Worm (Caenorhabditis elegans): Measurements from ENCODE around the gene R06B9.5.

Gene R06B9.5

ce11 chrII:13736089-13736488, at the start of gene R06B9.5:
Gene R06B9.5, plus strand, starts transcription at chrII:13736320.
- TF ChIP-seq ztf-23 (GFP tag; IDR thresholded peaks at IDR 0.05) (no peak), cog-1 (tag; optimal IDR thresholded peaks at IDR 0.05) (no peak), klf-2 (GFP tag; conservative IDR thresholded peaks at IDR 0.05) (no peak)

- TF ChIP-seq tab-1 (GFP tag; IDR thresholded peaks at IDR 0.05) (no peak), klf-2 (GFP tag; conservative IDR thresholded peaks at IDR 0.05) (no peak), med-1 (GFP tag; optimal IDR thresholded peaks at IDR 0.05; ENCODE audit: insufficient read depth) (no peak), flt-1 (GFP tag; IDR thresholded peaks at IDR 0.05) (no peak), ref-1 (GFP tag; conservative IDR thresholded peaks at IDR 0.05) (no peak), cog-1 (tag; optimal IDR thresholded peaks at IDR 0.05) (no peak), ztf-29 (GFP tag; IDR thresholded peaks at IDR 0.05) (no peak), T22C8.4 (GFP tag; IDR thresholded peaks at IDR 0.05) (no peak), ztf-23 (GFP tag; IDR thresholded peaks at IDR 0.05) (no peak)
Observed at ce11 chrII:13694712-13695111, 41.4 kb upstream of the R06B9.5 start, which contains the start of gene rpoa-1. Gene rpoa-1, minus strand, starts transcription at chrII:13694795.

DNA sequence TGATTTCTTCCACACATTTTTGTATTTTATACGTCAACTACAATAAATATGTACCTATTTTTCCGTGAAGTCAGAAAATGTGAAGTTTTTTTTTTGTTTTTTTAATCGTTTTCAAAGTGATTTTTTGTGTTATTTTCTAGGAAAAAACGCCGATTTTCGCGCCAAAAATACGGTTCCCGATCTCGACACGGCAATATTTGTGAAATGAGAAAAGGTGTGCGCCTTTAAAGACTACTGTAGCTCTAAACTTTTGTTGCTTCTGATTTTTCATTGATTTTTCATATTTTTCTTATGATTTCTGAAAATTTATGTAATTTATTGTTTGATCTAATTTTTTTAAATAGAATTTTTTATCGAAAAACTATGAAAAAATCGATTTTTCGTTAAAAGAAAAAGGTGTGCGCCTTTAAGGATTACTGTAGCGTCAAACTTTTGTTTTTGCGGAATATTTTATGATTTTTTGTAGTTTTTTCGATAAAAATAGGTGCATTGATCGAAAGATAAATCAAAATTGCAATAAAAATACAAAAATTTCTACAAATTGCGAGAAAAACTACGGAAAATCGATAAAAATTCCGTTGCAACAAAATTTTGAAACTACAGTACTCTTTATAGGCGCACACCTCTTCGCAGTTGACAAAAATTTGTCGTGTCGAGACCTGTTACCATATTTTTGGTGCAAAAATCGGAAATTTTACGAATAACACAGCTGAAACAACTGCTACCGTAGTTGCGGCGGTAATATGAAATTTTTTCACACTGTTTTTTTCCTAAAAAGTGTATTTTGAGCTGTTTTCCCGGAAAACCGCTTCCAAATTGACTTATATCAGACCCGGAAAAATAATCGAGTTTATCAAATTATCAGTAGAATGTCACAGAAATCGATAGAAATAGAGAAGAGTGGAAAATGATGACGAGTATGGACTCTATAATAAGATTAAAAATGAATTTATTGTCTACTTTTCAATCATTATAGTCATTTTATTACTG, 40.5 kb upstream of the R06B9.5 start, which contains the start of gene kqt-3:
TSS of gene kqt-3 (plus strand) at position 940 of the 990 bp plus-strand sequence.
- no peak for TF ChIP-seq ref-1 (GFP tag; conservative IDR thresholded peaks at IDR 0.05)
- no peak for TF ChIP-seq med-1 (GFP tag; optimal IDR thresholded peaks at IDR 0.05; ENCODE audit: insufficient read depth)
- TF ChIP-seq cog-1 (tag; optimal IDR thresholded peaks at IDR 0.05): no peak
- no peak for TF ChIP-seq tab-1 (GFP tag; IDR thresholded peaks at IDR 0.05)
- TF ChIP-seq flt-1 (GFP tag; IDR thresholded peaks at IDR 0.05): no peak
- TF ChIP-seq ztf-29 (GFP tag; IDR thresholded peaks at IDR 0.05): no peak
- TF ChIP-seq T22C8.4 (GFP tag; IDR thresholded peaks at IDR 0.05): no peak
- no peak for TF ChIP-seq ztf-23 (GFP tag; IDR thresholded peaks at IDR 0.05)
- no peak for TF ChIP-seq klf-2 (GFP tag; conservative IDR thresholded peaks at IDR 0.05)

- TF ChIP-seq med-1 (GFP tag; optimal IDR thresholded peaks at IDR 0.05; ENCODE audit: insufficient read depth): no peak
- TF ChIP-seq T22C8.4 (GFP tag; IDR thresholded peaks at IDR 0.05): no peak
- TF ChIP-seq klf-2 (GFP tag; conservative IDR thresholded peaks at IDR 0.05): no peak
- TF ChIP-seq ztf-23 (GFP tag; IDR thresholded peaks at IDR 0.05): no peak
- TF ChIP-seq ref-1 (GFP tag; conservative IDR thresholded peaks at IDR 0.05): no peak
- TF ChIP-seq flt-1 (GFP tag; IDR thresholded peaks at IDR 0.05): no peak
- TF ChIP-seq ztf-29 (GFP tag; IDR thresholded peaks at IDR 0.05): no peak
- no peak for TF ChIP-seq cog-1 (tag; optimal IDR thresholded peaks at IDR 0.05)
- TF ChIP-seq tab-1 (GFP tag; IDR thresholded peaks at IDR 0.05): no peak
Observed at ce11 chrII:13697691-13698090, 38.4 kb upstream of the R06B9.5 start.

ce11 chrII:13711493-13712055, 24.5 kb upstream of the R06B9.5 start:
- TF ChIP-seq ztf-23 (GFP tag; IDR thresholded peaks at IDR 0.05) (no peak), ztf-29 (GFP tag; IDR thresholded peaks at IDR 0.05) (no peak), klf-2 (GFP tag; conservative IDR thresholded peaks at IDR 0.05) (no peak), med-1 (GFP tag; optimal IDR thresholded peaks at IDR 0.05; ENCODE audit: insufficient read depth) (no peak), T22C8.4 (GFP tag; IDR thresholded peaks at IDR 0.05) (no peak), cog-1 (tag; optimal IDR thresholded peaks at IDR 0.05) (no peak), flt-1 (GFP tag; IDR thresholded peaks at IDR 0.05) (no peak), tab-1 (GFP tag; IDR thresholded peaks at IDR 0.05) (no peak), ref-1 (GFP tag; conservative IDR thresholded peaks at IDR 0.05) (no peak)

DNA sequence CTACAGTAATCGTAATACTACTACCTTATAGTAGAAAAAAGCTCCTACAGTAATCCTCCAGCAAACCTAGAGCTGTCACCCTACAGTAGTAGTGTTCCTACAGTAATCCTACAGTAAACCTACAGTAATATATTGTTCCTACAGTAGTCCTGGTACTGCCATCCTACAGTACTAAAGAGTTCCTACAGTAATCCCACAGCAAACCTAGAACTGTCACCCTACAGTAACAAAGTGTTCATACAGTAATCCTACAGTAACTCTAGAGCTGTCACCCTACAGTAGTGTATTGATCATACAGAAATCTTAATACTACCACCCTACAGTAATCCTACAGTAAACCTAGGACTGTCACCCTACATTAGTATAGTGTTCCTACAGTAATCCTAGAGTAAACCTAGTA, 22.9 kb upstream of the R06B9.5 start:
- TF ChIP-seq flt-1 (GFP tag; IDR thresholded peaks at IDR 0.05): no peak
- no peak for TF ChIP-seq klf-2 (GFP tag; conservative IDR thresholded peaks at IDR 0.05)
- TF ChIP-seq med-1 (GFP tag; optimal IDR thresholded peaks at IDR 0.05; ENCODE audit: insufficient read depth): no peak
- TF ChIP-seq ztf-23 (GFP tag; IDR thresholded peaks at IDR 0.05): no peak

- TF ChIP-seq ref-1 (GFP tag; conservative IDR thresholded peaks at IDR 0.05) (no peak), flt-1 (GFP tag; IDR thresholded peaks at IDR 0.05) (no peak), ztf-23 (GFP tag; IDR thresholded peaks at IDR 0.05) (no peak), med-1 (GFP tag; optimal IDR thresholded peaks at IDR 0.05; ENCODE audit: insufficient read depth) (no peak), tab-1 (GFP tag; IDR thresholded peaks at IDR 0.05) (no peak)
Observed at ce11 chrII:13715333-13715732, 20.8 kb upstream of the R06B9.5 start.

ce11 chrII:13715733-13716132, 20.4 kb upstream of the R06B9.5 start, which contains the start of gene zipt-2.3:
Gene zipt-2.3, minus strand, starts transcription at chrII:13715879.
- TF ChIP-seq flt-1 (GFP tag; IDR thresholded peaks at IDR 0.05): no peak
- no peak for TF ChIP-seq ztf-29 (GFP tag; IDR thresholded peaks at IDR 0.05)
- TF ChIP-seq cog-1 (tag; optimal IDR thresholded peaks at IDR 0.05): no peak
- TF ChIP-seq klf-2 (GFP tag; conservative IDR thresholded peaks at IDR 0.05): no peak
- no peak for TF ChIP-seq med-1 (GFP tag; optimal IDR thresholded peaks at IDR 0.05; ENCODE audit: insufficient read depth)
- TF ChIP-seq tab-1 (GFP tag; IDR thresholded peaks at IDR 0.05): no peak

ce11 chrII:13717393-13718367, 18.4 kb upstream of the R06B9.5 start:
- TF ChIP-seq ref-1 (GFP tag; conservative IDR thresholded peaks at IDR 0.05): no peak
- TF ChIP-seq T22C8.4 (GFP tag; IDR thresholded peaks at IDR 0.05): peak; percentile 29; the same call in 1 of the 2 replicates
